Fruit fly (Drosophila melanogaster): ENCODE results near the gene CG5265.

The CG5265 gene

dm6 chr3R:17120165-17120564 is 18.6 kb upstream of the CG5265 start, which contains the start of gene CG34278:
Gene CG34278 (plus strand): TSS chr3R:17120465.
- TF ChIP-seq sv (GFP tag; optimal IDR thresholded peaks at IDR 0.05) = no peak
- TF ChIP-seq lola (GFP tag; optimal IDR thresholded peaks at IDR 0.05) = no peak
- TF ChIP-seq Hr83 (GFP tag; optimal IDR thresholded peaks at IDR 0.05; ENCODE audit: poor library complexity, severe bottlenecking) = no peak
- TF ChIP-seq sage (GFP tag; optimal IDR thresholded peaks at IDR 0.05) = no peak
- TF ChIP-seq psq (GFP tag; optimal IDR thresholded peaks at IDR 0.05) = no peak
- no peak for TF ChIP-seq dsf (GFP tag; optimal IDR thresholded peaks at IDR 0.05; ENCODE audit: borderline replicate concordance)
- TF ChIP-seq rgr (GFP tag; optimal IDR thresholded peaks at IDR 0.05) = no peak
- no peak for TF ChIP-seq tai (GFP tag; optimal IDR thresholded peaks at IDR 0.05)
- TF ChIP-seq N (GFP tag; optimal IDR thresholded peaks at IDR 0.05) = no peak
- no peak for TF ChIP-seq Dif (GFP tag; optimal IDR thresholded peaks at IDR 0.05; ENCODE audit: partially characterized antibody)
- no peak for TF ChIP-seq Jra (GFP tag; optimal IDR thresholded peaks at IDR 0.05)
- TF ChIP-seq CG9705 (GFP tag; optimal IDR thresholded peaks at IDR 0.05) = no peak
- no peak for TF ChIP-seq CG32264 (GFP tag; optimal IDR thresholded peaks at IDR 0.05)
- no peak for TF ChIP-seq woc (GFP tag; optimal IDR thresholded peaks at IDR 0.05)
- TF ChIP-seq Dfd (GFP tag; optimal IDR thresholded peaks at IDR 0.05) = no peak
- no peak for TF ChIP-seq ey (GFP tag; optimal IDR thresholded peaks at IDR 0.05)

DNA sequence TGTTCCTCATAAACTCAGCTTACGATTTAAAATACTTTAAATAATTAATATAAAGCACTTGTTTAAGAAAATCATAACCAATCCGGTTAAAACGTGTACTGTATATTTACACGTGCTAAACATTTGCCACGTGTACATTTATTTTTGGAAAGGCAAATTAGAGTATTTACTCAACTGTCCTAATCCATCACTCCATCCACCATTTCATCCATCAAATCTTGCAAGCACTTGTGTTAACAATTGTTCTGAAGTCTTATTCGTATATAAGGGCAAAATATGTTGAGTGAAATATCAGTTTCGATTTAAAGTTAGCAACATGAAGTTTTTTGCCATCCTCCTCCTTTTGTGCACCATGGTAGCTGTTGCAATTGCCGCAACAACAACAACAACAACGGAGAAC is 17.5 kb upstream of the CG5265 start, which contains the start of gene CG42779:
Gene CG42779 (plus strand): TSS at position 301 of the 400 bp plus-strand sequence.
- TF ChIP-seq Abd-B (GFP tag; optimal IDR thresholded peaks at IDR 0.05) = no peak
- TF ChIP-seq dmrt93B (GFP tag; optimal IDR thresholded peaks at IDR 0.05) = no peak
- no peak for TF ChIP-seq Rel (GFP tag; optimal IDR thresholded peaks at IDR 0.05)
- TF ChIP-seq Rel (tag; optimal IDR thresholded peaks at IDR 0.05) = no peak

DNA sequence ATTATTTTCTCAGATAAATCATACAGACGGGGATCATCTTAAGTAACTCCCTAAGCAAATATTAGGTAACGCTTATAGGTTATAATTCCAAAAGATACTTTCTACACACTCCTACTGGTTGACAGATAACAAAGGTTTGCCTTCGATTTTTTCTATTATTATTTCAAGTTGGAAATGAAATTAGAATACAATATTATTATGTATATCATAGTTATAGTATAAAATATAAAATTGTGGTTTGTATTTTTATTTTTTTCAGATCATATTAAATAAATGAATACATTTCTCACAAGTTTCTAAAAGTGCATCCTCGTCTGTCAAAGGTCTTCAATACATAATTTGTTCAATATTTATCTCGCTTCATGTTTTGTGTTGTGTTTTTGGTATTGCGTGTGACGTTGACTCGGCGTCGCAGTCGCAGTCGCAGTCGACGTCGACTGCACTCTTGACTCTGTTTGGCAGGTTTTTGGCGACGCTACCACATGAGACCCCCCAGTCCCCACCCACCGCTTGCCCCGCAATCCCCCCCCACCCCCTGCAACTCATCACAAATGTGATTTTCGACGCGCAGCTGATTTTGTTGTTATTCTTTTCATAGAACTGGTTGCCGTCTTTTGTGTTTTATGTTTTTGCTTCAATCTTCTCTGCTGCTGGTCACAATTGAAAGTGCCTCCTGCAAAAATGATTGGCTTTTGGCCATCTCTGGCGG is 15.8 kb upstream of the CG5265 start:
- no peak for TF ChIP-seq tai (GFP tag; optimal IDR thresholded peaks at IDR 0.05)
- no peak for TF ChIP-seq Hr83 (GFP tag; optimal IDR thresholded peaks at IDR 0.05; ENCODE audit: poor library complexity, severe bottlenecking)
- peak; percentile 26 for TF ChIP-seq h (GFP tag; optimal IDR thresholded peaks at IDR 0.05)
- TF ChIP-seq Rel (GFP tag; optimal IDR thresholded peaks at IDR 0.05) = no peak
- TF ChIP-seq Rel (tag; optimal IDR thresholded peaks at IDR 0.05) = peak; percentile 24
- TF ChIP-seq fru (GFP tag; optimal IDR thresholded peaks at IDR 0.05) = peak; percentile 61
- no peak for TF ChIP-seq Jra (GFP tag; optimal IDR thresholded peaks at IDR 0.05)
- TF ChIP-seq foxo (GFP tag; optimal IDR thresholded peaks at IDR 0.05) = peak in 1 of 2 experiments; percentile 78
- peak; percentile 27 for TF ChIP-seq ey (GFP tag; optimal IDR thresholded peaks at IDR 0.05)
- peak; percentile 80 for TF ChIP-seq Sp1 (GFP tag; optimal IDR thresholded peaks at IDR 0.05)
- peak; percentile 61 for TF ChIP-seq OdsH (GFP tag; optimal IDR thresholded peaks at IDR 0.05)
- TF ChIP-seq rgr (GFP tag; optimal IDR thresholded peaks at IDR 0.05) = peak; percentile 53
- TF ChIP-seq psq (GFP tag; optimal IDR thresholded peaks at IDR 0.05) = peak; percentile 60
- no peak for TF ChIP-seq dsf (GFP tag; optimal IDR thresholded peaks at IDR 0.05; ENCODE audit: borderline replicate concordance)
- TF ChIP-seq HLH106 (tag; optimal IDR thresholded peaks at IDR 0.05) = peak; percentile 86
- TF ChIP-seq sv (GFP tag; optimal IDR thresholded peaks at IDR 0.05) = no peak
- no peak for TF ChIP-seq CrebA (GFP tag; optimal IDR thresholded peaks at IDR 0.05; ENCODE audit: borderline replicate concordance)
- no peak for TF ChIP-seq usp (GFP tag; optimal IDR thresholded peaks at IDR 0.05)
- TF ChIP-seq dmrt93B (GFP tag; optimal IDR thresholded peaks at IDR 0.05) = peak; percentile 40

- no peak for TF ChIP-seq usp (GFP tag; optimal IDR thresholded peaks at IDR 0.05)
- no peak for TF ChIP-seq pan (optimal IDR thresholded peaks at IDR 0.05)
- TF ChIP-seq HLH106 (tag; optimal IDR thresholded peaks at IDR 0.05) = no peak
- no peak for TF ChIP-seq Mio (GFP tag; optimal IDR thresholded peaks at IDR 0.05)
- no peak for TF ChIP-seq h (GFP tag; optimal IDR thresholded peaks at IDR 0.05)
- TF ChIP-seq sage (GFP tag; optimal IDR thresholded peaks at IDR 0.05) = no peak
These were observed 14.6 kb upstream of the CG5265 start, which contains the start of gene CG45079 for dm6 chr3R:17124177-17124576. Gene CG45079 (plus strand): TSS chr3R:17124477.

DNA sequence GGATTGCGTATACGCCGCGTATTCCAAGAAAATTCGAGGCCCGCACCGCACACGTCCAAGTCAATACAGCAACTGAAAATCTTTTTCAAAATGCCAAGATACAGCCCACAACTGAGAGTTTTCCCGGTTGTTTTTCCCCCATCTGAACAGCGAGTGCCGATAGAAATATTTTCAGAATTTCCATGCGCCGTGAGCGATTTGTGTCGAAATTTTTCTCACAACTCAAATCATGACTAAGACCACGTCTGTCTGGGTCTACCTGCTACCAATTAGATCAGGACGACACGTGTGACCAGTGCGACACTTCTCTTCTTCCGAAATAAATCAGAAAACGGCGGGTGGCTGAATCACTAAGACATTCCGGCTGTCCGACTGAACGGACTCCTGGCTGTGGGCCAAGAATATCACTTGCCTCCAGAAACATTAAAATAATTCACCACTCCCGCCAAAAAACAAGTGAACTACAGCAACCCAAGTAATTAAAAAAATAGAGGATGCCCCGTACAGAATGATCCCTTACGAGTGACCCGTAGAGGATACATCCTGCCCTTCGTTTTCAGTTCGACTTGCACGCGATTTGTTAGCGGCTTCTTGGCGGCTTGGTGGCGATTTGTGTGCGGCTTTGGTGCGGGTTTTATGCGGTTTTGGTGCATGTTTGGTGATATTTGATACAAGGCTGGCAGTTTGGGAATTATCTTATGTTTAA is 13.3 kb upstream of the CG5265 start, which contains the start of gene cher:
Gene cher (minus strand): TSS at position 51 of the 706 bp plus-strand sequence.
- TF ChIP-seq CG32264 (GFP tag; optimal IDR thresholded peaks at IDR 0.05) (no peak), dmrt93B (GFP tag; optimal IDR thresholded peaks at IDR 0.05) (no peak), woc (GFP tag; optimal IDR thresholded peaks at IDR 0.05) (no peak), CG9705 (GFP tag; optimal IDR thresholded peaks at IDR 0.05) (no peak), sage (GFP tag; optimal IDR thresholded peaks at IDR 0.05) (no peak), Myc (optimal IDR thresholded peaks at IDR 0.05) (peak; percentile 69)

Data from whole organism, wandering third instar larva.